Fruit fly (Drosophila melanogaster) whole organism, pupa: ENCODE results near the gene Gss2.
"Not testable (repeated sequence)": the region's sequence is repeated elsewhere in the genome, so short reads cannot be mapped to it uniquely, and the experiment has no call there.

Source experiments
- CG10348 ChIP-seq: fragments of 200-800 bp; sonication (Bioruptor generic); IDR thresholded peaks from 2 replicates; pipeline ENCODE4 v1.3.6; 2022; ENCODE audit warnings: missing biosample characterization, missing genetic modification characterization
- CG12605 ChIP-seq: fragments of 200-800 bp; sonication (Bioruptor generic); IDR thresholded peaks from 2 replicates; pipeline ENCODE4 v1.3.6; 2022; ENCODE audit warnings: missing biosample characterization, missing genetic modification characterization
- CG13204 ChIP-seq: fragments of 200-800 bp; sonication (Bioruptor generic); optimal IDR thresholded peaks from 2 replicates; lab custom pipeline; 2018; ENCODE audit warnings: missing biosample characterization, mild to moderate bottlenecking, missing genetic modification characterization, moderate library complexity
- CG14655 ChIP-seq: fragments of 200-800 bp; sonication (Bioruptor generic); optimal IDR thresholded peaks from 3 replicates; lab custom pipeline; 2017; ENCODE audit warnings: mild to moderate bottlenecking, missing biosample characterization, missing genetic modification reagents, missing genetic modification characterization
- CG15710 ChIP-seq: fragments of 200-800 bp; sonication (Bioruptor generic); optimal IDR thresholded peaks from 2 replicates; lab custom pipeline; 2018; ENCODE audit warnings: missing biosample characterization, mild to moderate bottlenecking, missing genetic modification characterization, moderate library complexity
- CG17806 ChIP-seq: fragments of 200-800 bp; sonication (Bioruptor generic); optimal IDR thresholded peaks from 2 replicates; lab custom pipeline; 2018; ENCODE audit warnings: missing biosample characterization, mild to moderate bottlenecking, missing genetic modification characterization, moderate library complexity
- CG32121 ChIP-seq: fragments of 200-800 bp; sonication (Bioruptor generic); IDR thresholded peaks from 2 replicates; pipeline ENCODE4 v1.3.6; 2022; ENCODE audit warnings: missing biosample characterization, missing genetic modification characterization
- CG34367 ChIP-seq: fragments of 200-800 bp; sonication (Bioruptor generic); optimal IDR thresholded peaks from 2 replicates; lab custom pipeline; 2018; ENCODE audit warnings: missing biosample characterization, mild to moderate bottlenecking, missing genetic modification characterization
- CG4496 ChIP-seq: fragments of 200-800 bp; sonication (Bioruptor generic); IDR thresholded peaks from 3 replicates; pipeline ENCODE4 v1.3.6; 2022; ENCODE audit warnings: missing biosample characterization, missing genetic modification characterization
- CG8159 ChIP-seq: fragments of 200-800 bp; sonication (Bioruptor generic); optimal IDR thresholded peaks from 3 replicates; lab custom pipeline; 2018; ENCODE audit warnings: missing biosample characterization, mild to moderate bottlenecking, missing genetic modification characterization, moderate library complexity
- CG8301 ChIP-seq: fragments of 200-800 bp; sonication (Bioruptor generic); optimal IDR thresholded peaks from 2 replicates; lab custom pipeline; 2018; ENCODE audit warnings: missing biosample characterization, mild to moderate bottlenecking, missing genetic modification characterization
- CG9948 ChIP-seq: fragments of 200-800 bp; sonication (Bioruptor generic); optimal IDR thresholded peaks from 2 replicates; lab custom pipeline; 2018; ENCODE audit warnings: missing biosample characterization, mild to moderate bottlenecking, missing genetic modification characterization, moderate library complexity
- D1 ChIP-seq: fragments of 200-800 bp; sonication (Bioruptor generic); optimal IDR thresholded peaks from 2 replicates; lab custom pipeline; 2018; ENCODE audit warnings: missing biosample characterization, mild to moderate bottlenecking, missing genetic modification characterization, moderate library complexity
- EcR ChIP-seq: fragments of 200-800 bp; sonication (Bioruptor generic); optimal IDR thresholded peaks from 3 replicates; lab custom pipeline; 2019; ENCODE audit warnings: missing biosample characterization, missing genetic modification characterization, mild to moderate bottlenecking, moderate library complexity, missing genetic modification reagents
- Ets98B ChIP-seq: fragments of 200-800 bp; sonication (Bioruptor generic); IDR thresholded peaks from 2 replicates; pipeline ENCODE4 v1.3.6; 2022; ENCODE audit warnings: missing biosample characterization, missing genetic modification characterization
- Pif1A ChIP-seq: fragments of 200-800 bp; sonication (Bioruptor generic); optimal IDR thresholded peaks from 3 replicates; lab custom pipeline; 2016; ENCODE audit warnings: missing biosample characterization, missing genetic modification characterization
- Pif1B ChIP-seq: fragments of 200-800 bp; sonication (Bioruptor generic); optimal IDR thresholded peaks from 3 replicates; lab custom pipeline; 2016; ENCODE audit warnings: missing biosample characterization, missing genetic modification characterization
- Snoo ChIP-seq: fragments of 200-800 bp; sonication (Bioruptor generic); optimal IDR thresholded peaks from 3 replicates; lab custom pipeline; 2017; ENCODE audit warnings: missing biosample characterization, mild to moderate bottlenecking, missing genetic modification characterization, inconsistent platforms
- fd96Ca ChIP-seq: fragments of 200-800 bp; sonication (Bioruptor generic); IDR thresholded peaks from 3 replicates; pipeline ENCODE4 v1.3.6; 2022; ENCODE audit warnings: missing biosample characterization, missing genetic modification characterization
- gl ChIP-seq: fragments of 200-800 bp; sonication (Bioruptor generic); optimal IDR thresholded peaks from 2 replicates; lab custom pipeline; 2018; ENCODE audit warnings: missing biosample characterization, mild to moderate bottlenecking, missing genetic modification characterization
- rn ChIP-seq: fragments of 200-800 bp; sonication (Bioruptor generic); IDR thresholded peaks from 2 replicates; pipeline ENCODE4 v1.3.6; 2022; ENCODE audit warnings: missing biosample characterization, missing genetic modification characterization

Gene Gss2

DNA sequence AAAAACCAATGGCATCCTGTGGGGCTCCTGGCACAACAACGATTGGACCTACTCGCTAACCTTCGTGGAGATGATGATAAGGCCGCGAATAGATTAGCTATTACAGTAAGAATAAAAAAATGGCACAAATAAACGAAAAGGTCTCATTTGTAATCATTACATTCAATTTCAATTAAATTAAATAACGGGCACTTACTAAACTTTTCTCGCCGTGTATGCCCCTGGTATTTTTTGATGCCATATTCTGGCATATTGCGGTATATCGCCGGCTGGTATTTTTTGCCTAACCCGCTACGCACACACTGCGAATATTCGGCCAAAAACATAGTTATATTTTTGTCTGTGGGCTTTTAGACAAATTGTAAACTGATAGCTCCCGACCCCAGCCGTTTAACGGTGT lies 10.3 kb upstream of the Gss2 start, which contains the start of gene Gss1:
Gene Gss1 (plus strand): TSS at position 301 of the 400 bp plus-strand sequence.
- TF ChIP-seq rn (GFP tag; lab: Robert Waterston, UW); CG8159; D1 (tag; lab: Kevin White, UChicago): not testable (repeated sequence)

DNA sequence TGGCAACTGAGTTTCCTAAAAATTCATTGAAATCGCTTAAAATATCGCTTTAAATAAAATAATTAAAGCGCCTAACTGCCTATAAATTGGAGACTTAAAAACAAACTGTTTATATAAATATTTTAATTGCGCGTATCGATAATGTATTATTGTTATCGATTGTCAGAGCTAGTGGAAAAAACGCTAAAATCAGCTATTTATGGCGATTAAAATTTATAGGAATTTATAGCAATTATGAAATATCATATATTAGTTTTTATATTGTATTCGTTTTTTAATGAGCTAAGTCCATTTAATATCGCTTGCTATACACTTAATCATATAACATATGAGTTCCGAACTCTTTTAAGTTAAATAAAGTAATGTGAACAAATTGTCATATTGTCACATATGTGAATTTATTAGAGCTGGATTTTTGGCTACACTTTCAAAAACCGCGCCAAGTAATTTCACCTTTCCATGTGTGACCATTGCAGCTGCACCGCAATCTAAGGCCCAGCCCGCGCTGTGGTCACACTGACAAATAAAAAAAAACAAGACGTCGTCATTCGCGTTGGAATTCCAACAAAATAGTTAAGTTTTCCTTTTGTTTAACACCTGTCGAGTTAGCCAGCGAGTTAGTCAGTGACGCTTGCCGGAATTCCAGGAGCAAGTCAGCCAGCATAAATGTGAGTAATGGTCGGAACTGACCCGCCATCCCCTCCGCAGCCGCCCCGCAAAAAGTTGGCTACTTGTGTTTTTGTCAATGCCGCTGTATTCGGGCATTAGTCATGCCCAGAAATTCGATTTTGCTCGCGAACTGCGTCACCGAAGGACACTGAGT lies 7.9 kb downstream of the Gss2 start, which contains the start of the genes CG7772 and Vps4:
Gene CG7772 (minus strand): TSS at position 78 of the 823 bp plus-strand sequence.
Gene Vps4 (plus strand): TSS at position 509 of the 823 bp plus-strand sequence.
- TF ChIP-seq Pif1B (no peak), fd96Ca (GFP tag; lab: Robert Waterston, UW) (no peak), CG34367 (tag; lab: Kevin White, UChicago) (no peak), Ets98B (GFP tag; lab: Robert Waterston, UW) (no peak), CG10348 (GFP tag; lab: Robert Waterston, UW) (no peak), CG9948 (tag; lab: Kevin White, UChicago) (no peak), EcR (no peak), CG15710 (tag; lab: Kevin White, UChicago) (no peak), Snoo (no peak), rn (GFP tag; lab: Robert Waterston, UW) (no peak), CG32121 (GFP tag; lab: Robert Waterston, UW) (no peak), CG13204 (GFP tag; lab: Kevin White, UChicago) (no peak), CG14655 (no peak), CG12605 (no peak)

- TF ChIP-seq CG17806 (no peak), Snoo (no peak), CG34367 (tag; lab: Kevin White, UChicago) (no peak), CG4496 (GFP tag; lab: Robert Waterston, UW) (0 out of 3 replicates have a peak, but pooled peaks have one; percentile 27), CG10348 (GFP tag; lab: Robert Waterston, UW) (no peak), CG9948 (tag; lab: Kevin White, UChicago) (no peak)
Observed at dm6 chrX:17910606-17910940, 11.1 kb downstream of the Gss2 start.

DNA sequence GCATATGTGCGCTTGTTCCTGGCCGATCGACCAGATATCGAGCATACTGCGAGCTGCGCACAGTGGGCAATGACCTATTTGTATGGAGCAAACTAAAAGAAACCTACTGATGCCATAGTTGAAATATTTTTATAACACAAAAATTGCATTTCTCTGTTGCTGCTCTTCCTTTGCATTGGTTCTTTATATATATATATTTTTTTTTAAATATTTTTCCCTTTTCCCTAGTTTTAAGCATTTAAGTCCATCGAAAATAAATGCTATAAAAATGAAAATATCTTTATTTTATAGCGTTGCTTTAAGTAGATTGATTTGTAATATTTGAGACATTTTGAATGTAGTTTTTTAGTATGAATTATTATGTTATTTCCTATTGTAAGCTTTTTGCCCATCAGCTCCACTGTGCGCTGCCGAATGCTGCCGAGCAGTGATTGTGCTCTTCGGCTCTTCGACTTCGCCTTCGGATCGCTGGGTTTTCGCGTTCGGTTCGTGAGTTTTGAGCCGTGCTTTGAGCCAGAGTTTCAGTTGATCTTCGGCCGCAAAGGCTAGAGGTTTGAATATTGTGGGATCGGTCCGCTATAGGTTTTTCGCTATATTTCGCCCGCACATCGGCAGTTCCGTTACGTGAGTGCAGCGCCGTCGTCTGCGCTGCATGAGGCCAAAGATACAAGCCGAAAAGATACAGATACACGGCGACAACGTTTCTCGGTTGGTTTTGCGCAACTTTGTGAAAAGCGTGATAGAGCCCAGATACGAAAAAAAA lies 11.6 kb downstream of the Gss2 start, which contains the start of gene CG6847:
Gene CG6847 (plus strand): TSS at position 522 of the 763 bp plus-strand sequence.
- no peak for TF ChIP-seq D1 (tag; lab: Kevin White, UChicago)
- peak; percentile 69 for TF ChIP-seq Pif1B
- TF ChIP-seq EcR = no peak
- TF ChIP-seq CG12605 = peak; percentile 43; the same call in 1 of the 2 replicates
- TF ChIP-seq CG17806 = peak; percentile 50
- TF ChIP-seq CG32121 (GFP tag; lab: Robert Waterston, UW) = peak; percentile 48
- TF ChIP-seq gl (tag; lab: Kevin White, UChicago) = no peak
- TF ChIP-seq CG10348 (GFP tag; lab: Robert Waterston, UW) = no peak
- peak; percentile 34; the same call in 1 of the 2 replicates for TF ChIP-seq rn (GFP tag; lab: Robert Waterston, UW)
- TF ChIP-seq CG9948 (tag; lab: Kevin White, UChicago) = peak; percentile 83
- peak; percentile 64 for TF ChIP-seq CG34367 (tag; lab: Kevin White, UChicago)
- peak; percentile 64 for TF ChIP-seq CG8159
- peak; percentile 41 for TF ChIP-seq CG8301 (tag; lab: Kevin White, UChicago)
- peak; percentile 49; the same call in 2 of the 3 replicates for TF ChIP-seq CG4496 (GFP tag; lab: Robert Waterston, UW)
- peak; percentile 64 for TF ChIP-seq Ets98B (GFP tag; lab: Robert Waterston, UW)
- TF ChIP-seq CG15710 (tag; lab: Kevin White, UChicago) = peak; percentile 71
- peak; percentile 57 for TF ChIP-seq Pif1A (GFP tag; lab: Kevin White, UChicago)
- peak; percentile 75; the same call in 2 of the 3 replicates for TF ChIP-seq fd96Ca (GFP tag; lab: Robert Waterston, UW)
- peak; percentile 58 for TF ChIP-seq Snoo
- peak; percentile 34 for TF ChIP-seq CG13204 (GFP tag; lab: Kevin White, UChicago)
- peak; percentile 44 for TF ChIP-seq CG14655

DNA sequence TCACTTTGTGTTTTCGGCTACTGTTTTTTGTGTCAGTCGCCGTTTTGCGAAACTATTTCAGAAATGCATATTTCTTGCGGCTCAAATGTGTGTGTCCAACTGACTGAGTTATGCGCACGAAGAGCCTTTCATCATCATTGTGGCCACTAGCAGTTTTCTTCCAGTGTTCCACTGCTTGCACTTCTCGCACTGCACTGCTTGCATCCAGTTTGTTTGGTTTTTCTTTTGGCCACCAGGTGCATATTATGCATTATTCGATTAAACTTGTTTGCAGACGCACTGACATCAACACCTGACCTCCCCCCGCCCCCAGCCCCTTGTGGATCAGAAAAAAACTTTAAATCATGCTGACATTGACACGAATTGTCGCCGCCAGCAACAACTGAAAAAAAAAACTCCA lies 13.0 kb downstream of the Gss2 start:
- TF ChIP-seq CG17806 = no peak
- peak; percentile 42; the same call in 1 of the 3 replicates for TF ChIP-seq CG4496 (GFP tag; lab: Robert Waterston, UW)

- no peak for TF ChIP-seq CG12605
- no peak for TF ChIP-seq CG13204 (GFP tag; lab: Kevin White, UChicago)
- TF ChIP-seq CG8159 = no peak
- TF ChIP-seq CG9948 (tag; lab: Kevin White, UChicago) = peak; percentile 20
- no peak for TF ChIP-seq CG15710 (tag; lab: Kevin White, UChicago)
- peak; percentile 71 for TF ChIP-seq CG14655
- TF ChIP-seq Snoo = no peak
- peak; percentile 24 for TF ChIP-seq Pif1A (GFP tag; lab: Kevin White, UChicago)
- no peak for TF ChIP-seq EcR
- peak; percentile 46; the same call in 1 of the 2 replicates for TF ChIP-seq CG10348 (GFP tag; lab: Robert Waterston, UW)
- no peak for TF ChIP-seq CG34367 (tag; lab: Kevin White, UChicago)
- TF ChIP-seq Ets98B (GFP tag; lab: Robert Waterston, UW) = 0 out of 2 replicates have a peak, but pooled peaks have one; percentile 11
- 0 out of 2 replicates have a peak, but pooled peaks have one; percentile 15 for TF ChIP-seq rn (GFP tag; lab: Robert Waterston, UW)
- no peak for TF ChIP-seq CG17806
- TF ChIP-seq CG4496 (GFP tag; lab: Robert Waterston, UW) = peak; percentile 52; the same call in 1 of the 3 replicates
- TF ChIP-seq fd96Ca (GFP tag; lab: Robert Waterston, UW) = peak; percentile 57; the same call in 1 of the 3 replicates
- TF ChIP-seq CG8301 (tag; lab: Kevin White, UChicago) = peak; percentile 55
- peak; percentile 46; the same call in 1 of the 2 replicates for TF ChIP-seq CG32121 (GFP tag; lab: Robert Waterston, UW)
- TF ChIP-seq gl (tag; lab: Kevin White, UChicago) = no peak
- peak; percentile 17 for TF ChIP-seq Pif1B
- no peak for TF ChIP-seq D1 (tag; lab: Kevin White, UChicago)
Observed at dm6 chrX:17914508-17914907, 15.0 kb downstream of the Gss2 start.
